Fruit fly (Drosophila melanogaster) whole organism, embryonic: ENCODE results near the gene CG43318.

Experiments used
- Ada2b ChIP-seq: fragments of 200-800 bp; sonication (Bioruptor generic); IDR thresholded peaks from 2 replicates; pipeline ENCODE4 v1.3.6; 2022; ENCODE audit warnings: missing biosample characterization, missing genetic modification characterization
- Aef1 ChIP-seq: fragments of 200-800 bp; sonication (Bioruptor generic); IDR thresholded peaks from 3 replicates; pipeline ENCODE4 v1.3.6; 2022; ENCODE audit warnings: missing biosample characterization, missing genetic modification characterization
- CG10565 ChIP-seq: fragments of 200-800 bp; sonication (Bioruptor generic); optimal IDR thresholded peaks from 3 replicates; lab custom pipeline; 2016; ENCODE audit warnings: missing biosample characterization, mild to moderate bottlenecking, missing genetic modification characterization
- CG12299 ChIP-seq: fragments of 200-800 bp; sonication (Bioruptor generic); optimal IDR thresholded peaks from 2 replicates; lab custom pipeline; 2018; ENCODE audit warnings: missing biosample characterization, mild to moderate bottlenecking, missing genetic modification characterization
- CG14710 ChIP-seq: fragments of 200-800 bp; sonication (Bioruptor generic); optimal IDR thresholded peaks from 3 replicates; lab custom pipeline; 2019; ENCODE audit warnings: missing biosample characterization, mild to moderate bottlenecking, missing genetic modification characterization, moderate library complexity
- CG15073 ChIP-seq: fragments of 200-800 bp; sonication (Bioruptor generic); optimal IDR thresholded peaks from 2 replicates; lab custom pipeline; 2016; ENCODE audit warnings: missing biosample characterization, missing genetic modification characterization
- CG15514 ChIP-seq: fragments of 200-800 bp; sonication (Bioruptor generic); optimal IDR thresholded peaks from 3 replicates; lab custom pipeline; 2017; ENCODE audit warnings: missing biosample characterization, missing genetic modification characterization, mild to moderate bottlenecking, moderate library complexity, missing genetic modification reagents
- CG16863 ChIP-seq: fragments of 200-800 bp; sonication (Bioruptor generic); optimal IDR thresholded peaks from 3 replicates; lab custom pipeline; 2016; ENCODE audit warnings: missing biosample characterization, missing genetic modification characterization
- CG30020 ChIP-seq: fragments of 200-800 bp; optimal IDR thresholded peaks from 2 replicates; lab custom pipeline; 2019; ENCODE audit warnings: missing biosample characterization, mild to moderate bottlenecking, missing genetic modification characterization, moderate library complexity
- CG4617 ChIP-seq: fragments of 200-800 bp; sonication (Bioruptor generic); optimal IDR thresholded peaks from 3 replicates; lab custom pipeline; 2016; ENCODE audit warnings: missing biosample characterization, missing genetic modification characterization, borderline replicate concordance
- CG6654 ChIP-seq: fragments of 200-800 bp; sonication (Bioruptor generic); optimal IDR thresholded peaks from 2 replicates; lab custom pipeline; 2017; ENCODE audit warnings: missing biosample characterization, mild to moderate bottlenecking, missing genetic modification characterization
- CG6813 ChIP-seq: fragments of 200-800 bp; sonication (Bioruptor generic); optimal IDR thresholded peaks from 2 replicates; lab custom pipeline; 2017; ENCODE audit warnings: missing biosample characterization, missing genetic modification characterization, mild to moderate bottlenecking, moderate library complexity, missing genetic modification reagents
- CG7928 ChIP-seq: fragments of 200-800 bp; sonication (Bioruptor generic); optimal IDR thresholded peaks from 2 replicates; lab custom pipeline; 2017; ENCODE audit warnings: missing biosample characterization, mild to moderate bottlenecking, missing genetic modification characterization
- CG7963 ChIP-seq: fragments of 200-800 bp; sonication (Bioruptor generic); IDR thresholded peaks from 3 replicates; pipeline ENCODE4 v1.3.6; 2022; ENCODE audit warnings: missing biosample characterization, missing genetic modification characterization; ENCODE audit not compliant: partially characterized antibody
- CG9609 ChIP-seq: fragments of 200-800 bp; sonication (Bioruptor generic); optimal IDR thresholded peaks from 3 replicates; lab custom pipeline; 2016; ENCODE audit warnings: missing biosample characterization, missing genetic modification characterization
- CkIIα-i1 ChIP-seq: fragments of 200-800 bp; sonication (Bioruptor generic); IDR thresholded peaks from 2 replicates; pipeline ENCODE4 v1.3.6; 2022; ENCODE audit warnings: missing biosample characterization, missing genetic modification characterization
- D19B ChIP-seq: fragments of 200-800 bp; sonication (Bioruptor generic); optimal IDR thresholded peaks from 2 replicates; lab custom pipeline; 2017; ENCODE audit warnings: missing biosample characterization, mild to moderate bottlenecking, missing genetic modification characterization
- Dek ChIP-seq: fragments of 200-800 bp; sonication (Bioruptor generic); optimal IDR thresholded peaks from 3 replicates; lab custom pipeline; 2019; ENCODE audit warnings: missing biosample characterization, mild to moderate bottlenecking, missing genetic modification characterization, moderate library complexity
- Dip3 ChIP-seq: fragments of 200-800 bp; sonication (Bioruptor generic); optimal IDR thresholded peaks from 3 replicates; lab custom pipeline; 2016; ENCODE audit warnings: missing biosample characterization, missing genetic modification characterization
- Dll ChIP-seq: fragments of 200-800 bp; sonication (Bioruptor generic); IDR thresholded peaks from 4 replicates; pipeline ENCODE4 v1.3.6; 2022; ENCODE audit warnings: missing biosample characterization, missing genetic modification characterization; ENCODE audit not compliant: partially characterized antibody
- ERR ChIP-seq: fragments of 200-800 bp; sonication (Bioruptor generic); optimal IDR thresholded peaks from 2 replicates; lab custom pipeline; 2016; ENCODE audit warnings: missing biosample characterization, missing genetic modification characterization
- Eip74EF ChIP-seq, 2 experiments: fragments of 200-800 bp in 1 of 2; fragments of >200 bp in 1 of 2; sonication (Bioruptor generic) in 1 of 2; optimal IDR thresholded peaks; 2 replicates each; lab custom pipeline; 2017 to 2019; ENCODE audit warnings: missing biosample characterization in 2 of 2, missing genetic modification characterization in 2 of 2, mild to moderate bottlenecking in 1 of 2, moderate library complexity in 1 of 2
- H15 ChIP-seq: fragments of 200-800 bp; sonication (Bioruptor generic); IDR thresholded peaks from 3 replicates; pipeline ENCODE4 v1.3.6; 2022; ENCODE audit warnings: missing biosample characterization, missing genetic modification characterization
- Hr3 ChIP-seq: fragments of 200-800 bp; sonication (Bioruptor generic); optimal IDR thresholded peaks from 3 replicates; lab custom pipeline; 2016; ENCODE audit warnings: missing biosample characterization, missing genetic modification characterization
- Meics ChIP-seq: fragments of 200-800 bp; sonication (Bioruptor generic); optimal IDR thresholded peaks from 2 replicates; lab custom pipeline; 2017; ENCODE audit warnings: missing biosample characterization, mild to moderate bottlenecking, missing genetic modification characterization
- Poxn ChIP-seq: fragments of 200-800 bp; sonication (Bioruptor generic); IDR thresholded peaks from 2 replicates; pipeline ENCODE4 v1.3.6; 2022; ENCODE audit warnings: missing biosample characterization, missing genetic modification characterization
- Sry-δ ChIP-seq: fragments of 200-800 bp; sonication (Bioruptor generic); optimal IDR thresholded peaks from 2 replicates; lab custom pipeline; 2016; ENCODE audit warnings: missing biosample characterization, missing genetic modification characterization
- YL-1 ChIP-seq: fragments of 200-800 bp; sonication (Bioruptor generic); optimal IDR thresholded peaks from 3 replicates; lab custom pipeline; 2017; ENCODE audit warnings: missing biosample characterization, mild to moderate bottlenecking, missing genetic modification characterization
- ab ChIP-seq: fragments of 200-800 bp; sonication (Bioruptor generic); optimal IDR thresholded peaks from 2 replicates; lab custom pipeline; 2016; ENCODE audit warnings: missing biosample characterization, missing genetic modification characterization
- ac ChIP-seq: fragments of 200-800 bp; sonication (Bioruptor generic); optimal IDR thresholded peaks from 3 replicates; lab custom pipeline; 2017; ENCODE audit warnings: missing biosample characterization, mild to moderate bottlenecking, missing genetic modification characterization
- btn ChIP-seq: fragments of 200-800 bp; sonication (Bioruptor generic); optimal IDR thresholded peaks from 2 replicates; lab custom pipeline; 2016; ENCODE audit warnings: missing biosample characterization, missing genetic modification characterization
- dmrt99B ChIP-seq: fragments of 200-800 bp; sonication (Bioruptor generic); optimal IDR thresholded peaks from 2 replicates; lab custom pipeline; 2018; ENCODE audit warnings: missing biosample characterization, mild to moderate bottlenecking, missing genetic modification characterization, moderate library complexity
- ems ChIP-seq: fragments of 200-800 bp; sonication (Bioruptor generic); optimal IDR thresholded peaks from 3 replicates; lab custom pipeline; 2016; ENCODE audit warnings: missing biosample characterization, missing genetic modification characterization
- fd3F ChIP-seq: fragments of 200-800 bp; sonication (Bioruptor generic); optimal IDR thresholded peaks from 2 replicates; lab custom pipeline; 2018; ENCODE audit warnings: missing biosample characterization, mild to moderate bottlenecking, missing genetic modification characterization, moderate library complexity
- ham ChIP-seq: fragments of 200-800 bp; sonication (Bioruptor generic); IDR thresholded peaks from 2 replicates; pipeline ENCODE4 v1.3.6; 2022; ENCODE audit warnings: missing biosample characterization, missing genetic modification characterization
- hth ChIP-seq: fragments of >200 bp; optimal IDR thresholded peaks from 2 replicates; lab custom pipeline; 2017; ENCODE audit warnings: inconsistent platforms
- ken ChIP-seq: fragments of 200-800 bp; sonication (Bioruptor generic); IDR thresholded peaks from 3 replicates; pipeline ENCODE4 v1.3.6; 2022; ENCODE audit warnings: missing biosample characterization, missing genetic modification characterization
- knrl ChIP-seq: fragments of 200-800 bp; sonication (Bioruptor generic); IDR thresholded peaks from 3 replicates; pipeline ENCODE4 v1.3.6; 2022; ENCODE audit warnings: missing biosample characterization, missing genetic modification characterization; ENCODE audit not compliant: partially characterized antibody
- lbe ChIP-seq: fragments of 200-800 bp; sonication (Bioruptor generic); optimal IDR thresholded peaks from 2 replicates; lab custom pipeline; 2016; ENCODE audit warnings: missing biosample characterization, mild to moderate bottlenecking, missing genetic modification characterization
- nerfin-2 ChIP-seq: fragments of 200-800 bp; sonication (Bioruptor generic); IDR thresholded peaks from 2 replicates; pipeline ENCODE4 v1.3.6; 2022; ENCODE audit warnings: missing biosample characterization, missing genetic modification characterization; ENCODE audit not compliant: partially characterized antibody
- otp ChIP-seq: fragments of 200-800 bp; sonication (Bioruptor generic); IDR thresholded peaks from 3 replicates; pipeline ENCODE4, ENCODE4 v1.3.6; 2022; ENCODE audit warnings: missing biosample characterization, missing genetic modification characterization
- pita ChIP-seq: fragments of 200-800 bp; sonication (Bioruptor generic); optimal IDR thresholded peaks from 2 replicates; lab custom pipeline; 2017; ENCODE audit warnings: missing biosample characterization, mild to moderate bottlenecking, missing genetic modification characterization
- pnt ChIP-seq: fragments of 200-800 bp; sonication (Bioruptor generic); optimal IDR thresholded peaks from 3 replicates; lab custom pipeline; 2016; ENCODE audit warnings: missing biosample characterization, missing genetic modification characterization
- pros ChIP-seq: fragments of 200-800 bp; sonication (Bioruptor generic); optimal IDR thresholded peaks from 3 replicates; lab custom pipeline; 2019; ENCODE audit warnings: missing biosample characterization, mild to moderate bottlenecking, missing genetic modification characterization, moderate library complexity
- row ChIP-seq: fragments of 200-800 bp; sonication (Bioruptor generic); IDR thresholded peaks from 3 replicates; pipeline ENCODE4 v1.3.6; 2022; ENCODE audit warnings: missing biosample characterization, missing genetic modification characterization
- sr ChIP-seq: fragments of 200-800 bp; sonication (Bioruptor generic); IDR thresholded peaks from 3 replicates; pipeline ENCODE4 v1.3.6; 2022; ENCODE audit warnings: missing biosample characterization, missing genetic modification characterization
- stc ChIP-seq: fragments of 200-800 bp; sonication (Bioruptor generic); IDR thresholded peaks from 2 replicates; pipeline ENCODE4 v1.3.6; 2022; ENCODE audit warnings: missing biosample characterization, missing genetic modification characterization
- sug ChIP-seq: fragments of 200-800 bp; optimal IDR thresholded peaks from 2 replicates; lab custom pipeline; 2019; ENCODE audit warnings: missing biosample characterization, mild to moderate bottlenecking, missing genetic modification characterization, moderate library complexity
- tap ChIP-seq: fragments of 200-800 bp; optimal IDR thresholded peaks from 3 replicates; lab custom pipeline; 2019; ENCODE audit warnings: missing biosample characterization, mild to moderate bottlenecking, missing genetic modification characterization, moderate library complexity
- unc-4 ChIP-seq: fragments of 200-800 bp; sonication (Bioruptor generic); IDR thresholded peaks from 2 replicates; pipeline ENCODE4 v1.3.6; 2022; ENCODE audit warnings: missing biosample characterization, missing genetic modification characterization; ENCODE audit not compliant: partially characterized antibody

The CG43318 gene

dm6 chr3R:15834375-15835031 is 1.3 kb upstream of the CG43318 start, which contains the start of the genes CG43317 and Arpc3A (continued):
- TF ChIP-seq ken (GFP tag; lab: Robert Waterston, UW) (no peak), CG30020 (tag; lab: Kevin White, UChicago) (peak; percentile 11), CG6813 (GFP tag; lab: Kevin White, UChicago) (no peak), ham (no peak), Hr3 (GFP tag; lab: Kevin White, UChicago) (no peak), stc (GFP tag; lab: Robert Waterston, UW) (no peak), Sry-δ (GFP tag; lab: Kevin White, UChicago) (peak; percentile 48), CG4617 (peak; percentile 56), btn (GFP tag; lab: Kevin White, UChicago) (no peak), ems (GFP tag; lab: Kevin White, UChicago) (no peak), CG10565 (no peak), CG14710 (tag; lab: Kevin White, UChicago) (peak; percentile 22), CG16863 (GFP tag; lab: Kevin White, UChicago) (no peak), CG15073 (GFP tag; lab: Kevin White, UChicago) (no peak), Ada2b (GFP tag; lab: Robert Waterston, UW) (no peak), CG15514 (peak; percentile 9), CG9609 (no peak), sug (peak; percentile 91), CG7928 (GFP tag; lab: Kevin White, UChicago) (no peak), knrl (GFP tag; lab: Robert Waterston, UW) (no peak), row (GFP tag; lab: Robert Waterston, UW) (peak; percentile 17; the same call in 1 of the 3 replicates), H15 (GFP tag; lab: Robert Waterston, UW) (no peak), CG6654 (GFP tag; lab: Kevin White, UChicago) (no peak), Dip3 (GFP tag; lab: Kevin White, UChicago) (no peak), CG12299 (tag; lab: Kevin White, UChicago) (no peak), ERR (GFP tag; lab: Kevin White, UChicago) (no peak), ac (GFP tag; lab: Kevin White, UChicago) (no peak), pros (GFP tag; lab: Kevin White, UChicago) (no peak), tap (tag; lab: Kevin White, UChicago) (no peak), YL-1 (GFP tag; lab: Kevin White, UChicago) (peak; percentile 26), lbe (GFP tag; lab: Kevin White, UChicago) (no peak), nerfin-2 (GFP tag; lab: Robert Waterston, UW) (no peak), CkIIα-i1 (no peak), fd3F (no peak), dmrt99B (tag; lab: Kevin White, UChicago) (no peak), Dek (no peak), CG7963 (no peak), otp (GFP tag; lab: Robert Waterston, UW) (no peak), unc-4 (GFP tag; lab: Robert Waterston, UW) (no peak), pnt (GFP tag; lab: Kevin White, UChicago) (no peak), Poxn (GFP tag; lab: Robert Waterston, UW) (no peak), Dll (GFP tag; lab: Robert Waterston, UW) (peak; percentile 50; the same call in 2 of the 4 replicates), pita (GFP tag; lab: Kevin White, UChicago) (no peak), Meics (GFP tag; lab: Kevin White, UChicago) (no peak), Eip74EF (GFP tag; optimal IDR thresholded peaks at IDR 0.05; lab: Kevin White, UChicago) (no peak), sr (GFP tag; lab: Robert Waterston, UW) (no peak), hth (lab: Kevin White, UChicago) (no peak), Aef1 (GFP tag; lab: Robert Waterston, UW) (no peak), D19B (GFP tag; lab: Kevin White, UChicago) (no peak), ab (GFP tag; lab: Kevin White, UChicago) (no peak)
